Worm (Caenorhabditis elegans) whole organism, midembryonic: Measurements from ENCODE around the gene C49F8.1.

Experiments
- cog-1 ChIP-seq: sonication (generic microtip); optimal IDR thresholded peaks from 2 replicates; lab custom pipeline; 2016; ENCODE audit warnings: missing genetic modification characterization, missing compliant biosample characterization
- klf-2 ChIP-seq: fragments of 200-800 bp; sonication (Bioruptor generic); conservative IDR thresholded peaks from 2 replicates; pipeline ENCODE4 v1.3.6; 2022; ENCODE audit warnings: missing genetic modification reagents, missing genetic modification characterization, missing compliant biosample characterization
- ztf-23 ChIP-seq: fragments of 200-800 bp; sonication (Bioruptor generic); IDR thresholded peaks from 2 replicates; pipeline ENCODE4 v1.3.6; 2022; ENCODE audit warnings: missing genetic modification reagents, missing genetic modification characterization, missing compliant biosample characterization

DNA sequence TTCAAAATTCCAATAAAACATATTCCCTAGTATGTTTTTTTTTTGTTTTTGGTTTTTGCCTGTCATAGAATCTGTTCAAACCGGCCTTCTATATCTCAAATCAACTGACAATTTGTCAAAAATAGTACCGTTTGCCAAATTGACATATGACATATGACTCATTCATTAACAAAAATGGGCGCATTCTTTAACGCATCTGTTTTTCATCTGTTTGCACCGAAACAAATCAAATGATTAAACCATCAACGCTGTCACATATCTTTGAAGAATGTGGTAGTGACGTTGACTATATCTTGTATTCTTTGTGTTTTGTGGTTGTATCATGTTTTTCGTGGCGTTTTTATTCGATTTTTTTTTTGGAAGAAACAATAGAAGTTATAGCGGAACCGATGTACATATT is 49.7 kb downstream of the C49F8.1 start:
- TF ChIP-seq cog-1 (tag; lab: Kevin White, UChicago) (no peak), ztf-23 (no peak), klf-2 (GFP tag; lab: Robert Waterston, UW) (no peak)
